Fruit fly (Drosophila melanogaster) whole organism, prepupa: Measurements from ENCODE around the gene CG8915.

Experiments used
- Blimp-1 ChIP-seq: fragments of 200-800 bp; sonication (Bioruptor generic); optimal IDR thresholded peaks from 3 replicates; lab custom pipeline; 2017; ENCODE audit warnings: missing biosample characterization, missing genetic modification characterization, mild to moderate bottlenecking, moderate library complexity, missing genetic modification reagents
- CG11294 ChIP-seq: fragments of 200-800 bp; sonication (Bioruptor generic); IDR thresholded peaks from 2 replicates; pipeline ENCODE4 v1.3.6; 2022; ENCODE audit warnings: missing biosample characterization, missing genetic modification characterization
- CG11762 ChIP-seq: fragments of 200-800 bp; sonication (Bioruptor generic); optimal IDR thresholded peaks from 3 replicates; lab custom pipeline; 2016; ENCODE audit warnings: missing biosample characterization, missing genetic modification characterization; ENCODE audit not compliant: insufficient read depth
- CG11902 ChIP-seq: fragments of 200-800 bp; sonication (Bioruptor generic); optimal IDR thresholded peaks from 3 replicates; lab custom pipeline; 2016; ENCODE audit warnings: missing biosample characterization, missing genetic modification characterization
- CG15336 ChIP-seq: fragments of 200-800 bp; sonication (Bioruptor generic); IDR thresholded peaks from 2 replicates; pipeline ENCODE4 v1.3.6; 2022; ENCODE audit warnings: missing biosample characterization, missing genetic modification characterization
- CG1621 ChIP-seq: fragments of 200-800 bp; sonication (Bioruptor generic); optimal IDR thresholded peaks from 3 replicates; lab custom pipeline; 2018; ENCODE audit warnings: missing biosample characterization, mild to moderate bottlenecking, missing genetic modification characterization
- CG16779 ChIP-seq: fragments of 200-800 bp; sonication (Bioruptor generic); optimal IDR thresholded peaks from 3 replicates; lab custom pipeline; 2017; ENCODE audit warnings: missing biosample characterization, mild to moderate bottlenecking, missing genetic modification characterization
- CG3032 ChIP-seq: fragments of 200-800 bp; optimal IDR thresholded peaks from 2 replicates; lab custom pipeline; 2019; ENCODE audit warnings: missing biosample characterization, mild to moderate bottlenecking, missing genetic modification characterization, moderate library complexity
- CG3919 ChIP-seq: fragments of 200-800 bp; sonication (Bioruptor generic); optimal IDR thresholded peaks from 3 replicates; lab custom pipeline; 2016; ENCODE audit warnings: missing biosample characterization, missing genetic modification characterization
- CG4318 ChIP-seq: fragments of 200-800 bp; sonication (Bioruptor generic); optimal IDR thresholded peaks from 3 replicates; lab custom pipeline; 2017; ENCODE audit warnings: missing biosample characterization, mild to moderate bottlenecking, missing genetic modification characterization
- CG6163 ChIP-seq: fragments of 200-800 bp; sonication (Bioruptor generic); IDR thresholded peaks from 3 replicates; pipeline ENCODE4 v1.3.6; 2022; ENCODE audit warnings: missing biosample characterization, missing genetic modification characterization
- CG6276 ChIP-seq: fragments of 200-800 bp; sonication (Bioruptor generic); optimal IDR thresholded peaks from 2 replicates; lab custom pipeline; 2017; ENCODE audit warnings: missing biosample characterization, mild to moderate bottlenecking, missing genetic modification characterization
- CG6792 ChIP-seq: fragments of 200-800 bp; sonication (Bioruptor generic); optimal IDR thresholded peaks from 3 replicates; lab custom pipeline; 2016; ENCODE audit warnings: missing biosample characterization, missing genetic modification characterization
- CG6808 ChIP-seq: fragments of 200-800 bp; sonication (Bioruptor generic); optimal IDR thresholded peaks from 3 replicates; lab custom pipeline; 2017; ENCODE audit warnings: missing biosample characterization, missing genetic modification characterization, mild to moderate bottlenecking, moderate library complexity, missing genetic modification reagents
- CG8119 ChIP-seq: fragments of 200-800 bp; sonication (Bioruptor generic); IDR thresholded peaks from 3 replicates; pipeline ENCODE4 v1.3.6; 2022; ENCODE audit warnings: missing biosample characterization, missing genetic modification characterization
- CG8319 ChIP-seq: fragments of 200-800 bp; sonication (Bioruptor generic); optimal IDR thresholded peaks from 3 replicates; lab custom pipeline; 2016; ENCODE audit warnings: missing biosample characterization, missing genetic modification characterization
- CG9139 ChIP-seq: fragments of 200-800 bp; sonication (Bioruptor generic); optimal IDR thresholded peaks from 3 replicates; lab custom pipeline; 2017; ENCODE audit warnings: missing biosample characterization, mild to moderate bottlenecking, missing genetic modification characterization
- Eip78C ChIP-seq: fragments of 200-800 bp; sonication (Bioruptor generic); peaks from one replicate; lab custom pipeline; 2016; ENCODE audit warnings: missing biosample characterization, missing genetic modification characterization
- Eip93F ChIP-seq: fragments of 200-800 bp; sonication (Bioruptor generic); optimal IDR thresholded peaks from 2 replicates; lab custom pipeline; 2016; ENCODE audit warnings: missing biosample characterization, mild to moderate bottlenecking, missing genetic modification characterization
- Gug ChIP-seq: fragments of 200-800 bp; sonication (Bioruptor generic); IDR thresholded peaks from 2 replicates; pipeline ENCODE4 v1.3.6; 2022; ENCODE audit warnings: missing biosample characterization, missing genetic modification characterization
- Hr38 ChIP-seq: sonication (Bioruptor generic); optimal IDR thresholded peaks from 2 replicates; lab custom pipeline; 2016; ENCODE audit warnings: missing biosample characterization, missing genetic modification characterization
- Hr39 ChIP-seq: fragments of 200-800 bp; sonication (Bioruptor generic); optimal IDR thresholded peaks from 2 replicates; lab custom pipeline; 2016; ENCODE audit warnings: missing biosample characterization, missing genetic modification characterization
- Hr4 ChIP-seq: fragments of 200-800 bp; sonication (Bioruptor generic); optimal IDR thresholded peaks from 3 replicates; lab custom pipeline; 2016; ENCODE audit warnings: missing biosample characterization, missing genetic modification characterization
- Lpt ChIP-seq: fragments of 200-800 bp; sonication (Bioruptor generic); optimal IDR thresholded peaks from 3 replicates; lab custom pipeline; 2016; ENCODE audit warnings: missing biosample characterization, missing genetic modification characterization
- Met ChIP-seq: fragments of 200-800 bp; sonication (Bioruptor generic); optimal IDR thresholded peaks from 3 replicates; lab custom pipeline; 2016; ENCODE audit warnings: missing biosample characterization, missing genetic modification characterization
- OdsH ChIP-seq: fragments of 200-800 bp; sonication (Bioruptor generic); optimal IDR thresholded peaks from 3 replicates; lab custom pipeline; 2016; ENCODE audit warnings: missing biosample characterization, missing genetic modification characterization
- Sox102F ChIP-seq: fragments of 200-800 bp; sonication (Bioruptor generic); optimal IDR thresholded peaks from 2 replicates; lab custom pipeline; 2016; ENCODE audit warnings: missing biosample characterization, mild to moderate bottlenecking, missing genetic modification characterization
- Sox14 ChIP-seq: fragments of 200-800 bp; sonication (Bioruptor generic); optimal IDR thresholded peaks from 3 replicates; lab custom pipeline; 2016; ENCODE audit warnings: missing biosample characterization, missing genetic modification characterization
- acj6 ChIP-seq: fragments of 200-800 bp; sonication (Bioruptor generic); optimal IDR thresholded peaks from 3 replicates; lab custom pipeline; 2016; ENCODE audit warnings: missing biosample characterization, missing genetic modification characterization
- dac ChIP-seq: fragments of 200-800 bp; sonication (Bioruptor generic); optimal IDR thresholded peaks from 2 replicates; lab custom pipeline; 2017; ENCODE audit warnings: missing biosample characterization, mild to moderate bottlenecking, missing genetic modification characterization
- dsx ChIP-seq: fragments of 200-800 bp; optimal IDR thresholded peaks from 3 replicates; lab custom pipeline; 2019; ENCODE audit warnings: missing biosample characterization, mild to moderate bottlenecking, missing genetic modification characterization, moderate library complexity; ENCODE audit not compliant: poor library complexity, severe bottlenecking
- esn ChIP-seq: fragments of 200-800 bp; sonication (Bioruptor generic); optimal IDR thresholded peaks from 2 replicates; lab custom pipeline; 2016; ENCODE audit warnings: missing biosample characterization, mild to moderate bottlenecking, missing genetic modification characterization, moderate library complexity
- fd59A ChIP-seq: fragments of 200-800 bp; sonication (Bioruptor generic); optimal IDR thresholded peaks from 2 replicates; lab custom pipeline; 2017; ENCODE audit warnings: missing biosample characterization, mild to moderate bottlenecking, missing genetic modification characterization, missing genetic modification reagents
- lz ChIP-seq: fragments of 200-800 bp; sonication (Bioruptor generic); optimal IDR thresholded peaks from 3 replicates; lab custom pipeline; 2016; ENCODE audit warnings: missing biosample characterization, missing genetic modification characterization
- net ChIP-seq: fragments of 200-800 bp; sonication (Bioruptor generic); optimal IDR thresholded peaks from 3 replicates; lab custom pipeline; 2016; ENCODE audit warnings: missing biosample characterization, missing genetic modification characterization
- pdm3 ChIP-seq: fragments of 200-800 bp; sonication (Bioruptor generic); optimal IDR thresholded peaks from 3 replicates; lab custom pipeline; 2016; ENCODE audit warnings: missing biosample characterization, missing genetic modification characterization
- ss ChIP-seq, 2 experiments: fragments of 200-800 bp; sonication (Bioruptor generic); optimal IDR thresholded peaks; 2 replicates in 1 of 2; 3 replicates in 1 of 2; lab custom pipeline; 2017 to 2018; ENCODE audit warnings: mild to moderate bottlenecking in 2 of 2, missing biosample characterization in 2 of 2, missing genetic modification characterization in 2 of 2, moderate library complexity in 1 of 2
- svp ChIP-seq: fragments of 200-800 bp; sonication (Bioruptor generic); peaks from one replicate; lab custom pipeline; 2016; ENCODE audit warnings: missing biosample characterization, missing genetic modification characterization
- vri ChIP-seq: fragments of 200-800 bp; sonication (Bioruptor generic); optimal IDR thresholded peaks from 3 replicates; lab custom pipeline; 2016; ENCODE audit warnings: missing biosample characterization, mild to moderate bottlenecking, missing genetic modification characterization

The CG8915 gene

DNA sequence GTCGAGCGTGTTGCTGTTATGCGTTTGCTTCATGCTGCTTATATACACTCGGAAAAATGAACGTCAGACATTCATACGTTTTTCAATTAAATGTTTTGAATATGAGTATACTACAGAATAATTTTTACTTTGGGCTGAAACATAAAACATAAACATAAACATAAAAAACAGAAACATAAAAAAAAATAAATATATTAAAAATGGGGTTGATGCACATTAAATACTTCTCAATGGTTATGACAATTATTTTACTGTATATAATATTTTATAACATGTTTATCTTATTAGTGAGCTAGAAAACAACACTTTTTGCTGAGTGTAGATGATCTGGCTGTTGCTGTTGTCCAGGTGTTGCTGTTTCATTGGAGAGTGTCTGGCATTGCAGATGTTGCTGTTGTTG, 7.4 kb downstream of the CG8915 start (continued):
- TF ChIP-seq ss (GFP tag; optimal IDR thresholded peaks at IDR 0.05; lab: Kevin White, UChicago), result peak; percentile 69 to 71
- peak; percentile 79 for TF ChIP-seq CG4318 (GFP tag; lab: Kevin White, UChicago)
- peak; percentile 55 for TF ChIP-seq svp (GFP tag; lab: Kevin White, UChicago)
- TF ChIP-seq CG11762 (GFP tag; lab: Kevin White, UChicago), result peak; percentile 63
- TF ChIP-seq CG6163 (GFP tag; lab: Robert Waterston, UW), result peak; percentile 62
- TF ChIP-seq CG11294 (GFP tag; lab: Robert Waterston, UW), result no peak
- peak; percentile 28 for TF ChIP-seq lz (GFP tag; lab: Kevin White, UChicago)
- peak; percentile 2 for TF ChIP-seq CG1621 (tag; lab: Kevin White, UChicago)
- TF ChIP-seq CG8119, result peak; percentile 89
- TF ChIP-seq Blimp-1 (GFP tag; lab: Kevin White, UChicago), result no peak
- TF ChIP-seq CG9139 (GFP tag; lab: Kevin White, UChicago), result peak; percentile 18
- peak; percentile 55 for TF ChIP-seq Met (GFP tag; lab: Kevin White, UChicago)
- TF ChIP-seq CG8319 (GFP tag; lab: Kevin White, UChicago), result peak; percentile 51
- peak; percentile 70 for TF ChIP-seq CG6808 (GFP tag; lab: Kevin White, UChicago)
- peak; percentile 13 for TF ChIP-seq CG11902 (GFP tag; lab: Kevin White, UChicago)
- TF ChIP-seq CG3919 (GFP tag; lab: Kevin White, UChicago), result peak; percentile 77
- peak; percentile 49 for TF ChIP-seq dac (GFP tag; lab: Kevin White, UChicago)
- TF ChIP-seq CG16779 (tag; lab: Kevin White, UChicago), result no peak
- peak; percentile 87 for TF ChIP-seq CG15336 (GFP tag; lab: Robert Waterston, UW)
- TF ChIP-seq CG6276, result peak; percentile 78
- TF ChIP-seq pdm3 (GFP tag; lab: Kevin White, UChicago), result peak; percentile 70
- TF ChIP-seq fd59A (GFP tag; lab: Kevin White, UChicago), result peak; percentile 46
- peak; percentile 70 for TF ChIP-seq dsx (GFP tag; lab: Kevin White, UChicago)
- TF ChIP-seq OdsH (GFP tag; lab: Kevin White, UChicago), result peak; percentile 72
- peak; percentile 41 for TF ChIP-seq Sox14 (GFP tag; lab: Kevin White, UChicago)
- peak; percentile 69 for TF ChIP-seq Hr4 (GFP tag; lab: Kevin White, UChicago)
- peak; percentile 70 for TF ChIP-seq CG6792 (GFP tag; lab: Kevin White, UChicago)
- no peak for TF ChIP-seq vri (GFP tag; lab: Kevin White, UChicago)
- peak; percentile 35 for TF ChIP-seq Sox102F
- no peak for TF ChIP-seq Eip93F (GFP tag; lab: Kevin White, UChicago)
- no peak for TF ChIP-seq Hr38 (GFP tag; lab: Kevin White, UChicago)
- TF ChIP-seq acj6 (GFP tag; lab: Kevin White, UChicago), result peak; percentile 75
- no peak; the same call in 1 of the 2 replicates for TF ChIP-seq Gug (GFP tag; lab: Robert Waterston, UW)
- peak; percentile 78 for TF ChIP-seq Lpt
- TF ChIP-seq CG3032 (tag; lab: Kevin White, UChicago), result peak; percentile 67
- TF ChIP-seq esn (GFP tag; lab: Kevin White, UChicago), result peak; percentile 61
- peak; percentile 78 for TF ChIP-seq net (GFP tag; lab: Kevin White, UChicago)

- TF ChIP-seq CG3032 (tag; lab: Kevin White, UChicago), result no peak
- no peak for TF ChIP-seq Blimp-1 (GFP tag; lab: Kevin White, UChicago)
- TF ChIP-seq ss (GFP tag; optimal IDR thresholded peaks at IDR 0.05; lab: Kevin White, UChicago), result no peak
- TF ChIP-seq Hr39 (GFP tag; lab: Kevin White, UChicago), result no peak
- no peak for TF ChIP-seq Eip78C
- TF ChIP-seq Sox102F, result no peak
- no peak for TF ChIP-seq CG4318 (GFP tag; lab: Kevin White, UChicago)
- TF ChIP-seq Met (GFP tag; lab: Kevin White, UChicago), result no peak
- TF ChIP-seq, all 60 proteins: peak for 0
These were observed 8.3 kb downstream of the CG8915 start for dm6 chrX:17236468-17236867.
